Fruit fly (Drosophila melanogaster): ENCODE data around the gene NAAT1.

Gene NAAT1

dm6 chrX:5420568-5421019 lies 9.9 kb upstream of the NAAT1 start, which contains the start of gene spoon (continued):
- TF ChIP-seq Abd-B (GFP tag; optimal IDR thresholded peaks at IDR 0.05) (peak; percentile 36), HmgD (GFP tag; optimal IDR thresholded peaks at IDR 0.05) (peak; percentile 65), Oli (tag; optimal IDR thresholded peaks at IDR 0.05) (no peak), Neu2 (GFP tag; optimal IDR thresholded peaks at IDR 0.05; ENCODE audit: borderline replicate concordance) (no peak), ato (GFP tag; IDR thresholded peaks at IDR 0.05; ENCODE audit: partially characterized antibody) (peak; percentile 93), CG14667 (GFP tag; IDR thresholded peaks at IDR 0.05) (0 out of 2 replicates have a peak, but pooled peaks have one; percentile 15), twi (tag; optimal IDR thresholded peaks at IDR 0.05) (no peak), CG9609 (GFP tag; optimal IDR thresholded peaks at IDR 0.05) (peak; percentile 47), Jarid2 (GFP tag; optimal IDR thresholded peaks at IDR 0.05) (no peak), ro (GFP tag; IDR thresholded peaks at IDR 0.05) (no peak), Dll (GFP tag; IDR thresholded peaks at IDR 0.05; ENCODE audit: partially characterized antibody) (peak; percentile 89), dmrt11E (tag; optimal IDR thresholded peaks at IDR 0.05) (no peak), nmo (GFP tag; optimal IDR thresholded peaks at IDR 0.05) (peak; percentile 16), shn (GFP tag; optimal IDR thresholded peaks at IDR 0.05) (peak; percentile 32), tap (tag; optimal IDR thresholded peaks at IDR 0.05) (no peak), CG6791 (GFP tag; IDR thresholded peaks at IDR 0.05; ENCODE audit: partially characterized antibody) (peak; percentile 96), pho (GFP tag; optimal IDR thresholded peaks at IDR 0.05) (peak; percentile 65), wdn (GFP tag; IDR thresholded peaks at IDR 0.05) (no peak), inv (GFP tag; IDR thresholded peaks at IDR 0.05; ENCODE audit: partially characterized antibody) (peak; percentile 96), Hmr (GFP tag; optimal IDR thresholded peaks at IDR 0.05) (peak; percentile 39), phol (tag; optimal IDR thresholded peaks at IDR 0.05) (peak; percentile 85), CG17361 (GFP tag; IDR thresholded peaks at IDR 0.05) (no peak), CG10543 (GFP tag; optimal IDR thresholded peaks at IDR 0.05) (peak; percentile 31), Nf-YC (tag; optimal IDR thresholded peaks at IDR 0.05) (no peak), klu (GFP tag; IDR thresholded peaks at IDR 0.05) (0 out of 2 replicates have a peak, but pooled peaks have one; percentile 49), CG14441 (GFP tag; IDR thresholded peaks at IDR 0.05) (0 out of 2 replicates have a peak, but pooled peaks have one; percentile 28), CHES-1-like (GFP tag; optimal IDR thresholded peaks at IDR 0.05) (no peak), HLH4C (GFP tag; IDR thresholded peaks at IDR 0.05; ENCODE audit: partially characterized antibody) (peak; percentile 88), gro (GFP tag; optimal IDR thresholded peaks at IDR 0.05) (no peak), cwo (GFP tag; optimal IDR thresholded peaks at IDR 0.05) (peak; percentile 84), Dfd (GFP tag; optimal IDR thresholded peaks at IDR 0.05) (no peak), Mad (GFP tag; optimal IDR thresholded peaks at IDR 0.05) (no peak), CG12299 (tag; optimal IDR thresholded peaks at IDR 0.05) (no peak), CG34376 (GFP tag; optimal IDR thresholded peaks at IDR 0.05) (peak; percentile 26), Med (GFP tag) (peak; percentile 87), corto (GFP tag; optimal IDR thresholded peaks at IDR 0.05) (no peak), CG34422 (GFP tag; IDR thresholded peaks at IDR 0.05) (no peak), ewg (GFP tag; optimal IDR thresholded peaks at IDR 0.05) (no peak), CG18011 (GFP tag; optimal IDR thresholded peaks at IDR 0.05) (peak; percentile 7), BEAF-32 (GFP tag; optimal IDR thresholded peaks at IDR 0.05) (peak; percentile 96), Fer3 (tag; optimal IDR thresholded peaks at IDR 0.05) (no peak), CG31441 (GFP tag; IDR thresholded peaks at IDR 0.05) (no peak), CG1792 (GFP tag; optimal IDR thresholded peaks at IDR 0.05) (peak; percentile 49), gcm (GFP tag; optimal IDR thresholded peaks at IDR 0.05) (no peak), Blimp-1 (GFP tag; optimal IDR thresholded peaks at IDR 0.05) (no peak), Hr51 (GFP tag; optimal IDR thresholded peaks at IDR 0.05) (peak in 1 of 2 experiments; percentile 31), ind (GFP tag; optimal IDR thresholded peaks at IDR 0.05) (peak; percentile 29), vvl (GFP tag; IDR thresholded peaks at IDR 0.05) (peak; percentile 39; the same call in 1 of the 2 replicates), CG9817 (tag; optimal IDR thresholded peaks at IDR 0.05) (peak; percentile 16)

All from whole organism, embryonic.